Worm (Caenorhabditis elegans): ENCODE measurements around the gene F36H5.18.

ce11 chrII:1719153-1719552, 40.5 kb upstream of the F36H5.18 start, which contains the start of gene fbxb-48:
- TF ChIP-seq zag-1 (tag; optimal IDR thresholded peaks at IDR 0.05) (no peak), nhr-25 (tag; optimal IDR thresholded peaks at IDR 0.05) (no peak), ztf-11 (tag; optimal IDR thresholded peaks at IDR 0.05) (no peak), sea-2 (GFP tag; optimal IDR thresholded peaks at IDR 0.05) (no peak), unc-62 (GFP tag; optimal IDR thresholded peaks at IDR 0.05) (no peak), nhr-11 (tag; optimal IDR thresholded peaks at IDR 0.05) (no peak)
